Fruit fly (Drosophila melanogaster) S2 (cell line): ENCODE data around the gene dmrt99B.

Experiments
- CG8478 ChIP-seq: fragments of >200 bp; optimal IDR thresholded peaks from 2 replicates; lab custom pipeline; 2018
- CTCF ChIP-seq, 2 experiments: fragments of >200 bp; optimal IDR thresholded peaks; 2 replicates each; lab custom pipeline; 2018

- TF ChIP-seq CTCF (optimal IDR thresholded peaks at IDR 0.05; lab: Kevin White, UChicago) (no peak), CG8478 (lab: Kevin White, UChicago) (no peak)
These were observed 33.9 kb downstream of the dmrt99B start for dm6 chr3R:29726277-29726676.
